Fruit fly (Drosophila melanogaster): ENCODE measurements around the gene CG31145.

DNA sequence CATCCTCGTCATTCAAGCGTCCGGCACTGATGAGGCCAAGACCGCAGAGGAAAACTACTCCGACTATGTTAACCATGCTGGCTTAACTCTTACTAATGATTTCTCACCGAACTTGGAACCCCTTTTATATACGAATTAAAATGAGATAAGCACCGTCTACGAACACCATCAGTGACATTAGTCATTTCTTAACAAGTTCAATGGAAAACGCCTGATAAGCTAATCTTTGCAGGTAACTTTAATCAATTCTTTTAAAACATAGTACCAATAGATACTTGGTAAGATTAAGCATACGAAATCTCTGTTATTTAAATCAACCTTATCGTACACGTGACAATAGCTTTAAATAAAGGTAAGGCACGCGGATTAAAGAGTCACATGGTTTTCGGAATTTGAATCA lies 79.7 kb downstream of the CG31145 start, which contains the start of gene CG10182:
- TF ChIP-seq CG10274 (GFP tag; optimal IDR thresholded peaks at IDR 0.05): no peak
- TF ChIP-seq CG11504 (tag; optimal IDR thresholded peaks at IDR 0.05): no peak
- no peak for TF ChIP-seq wdn (GFP tag; IDR thresholded peaks at IDR 0.05)
- TF ChIP-seq CG10654 (GFP tag; optimal IDR thresholded peaks at IDR 0.05): no peak
- no peak for TF ChIP-seq CG7928 (GFP tag; optimal IDR thresholded peaks at IDR 0.05)

Measured in whole organism, embryonic.